Fruit fly (Drosophila melanogaster) Kc167 (cell line): ENCODE results near the gene ZnT63C.

ENCODE experiments used
- Sin3A ChIP-seq: fragments of >200 bp; optimal IDR thresholded peaks from 2 replicates; lab custom pipeline; 2018; ENCODE audit warnings: missing external identifiers
- h ChIP-seq: fragments of >200 bp; optimal IDR thresholded peaks from 3 replicates; lab custom pipeline; 2018; ENCODE audit warnings: missing external identifiers
- psq ChIP-seq: fragments of >200 bp; optimal IDR thresholded peaks from 2 replicates; lab custom pipeline; 2017; ENCODE audit warnings: missing external identifiers

dm6 chr3L:3300345-3300744, 3.2 kb upstream of the ZnT63C start:
- no peak for TF ChIP-seq h (lab: Kevin White, UChicago)
- no peak for TF ChIP-seq psq (lab: Kevin White, UChicago)
- no peak for TF ChIP-seq Sin3A (lab: Kevin White, UChicago)
